Worm (Caenorhabditis elegans) whole organism, L4 larva: ENCODE results near the gene C14A4.12.

Experiments
- dpl-1 ChIP-seq: fragments of 150-350 bp; optimal IDR thresholded peaks from 2 replicates; lab custom pipeline; 2014; ENCODE audit warnings: missing biosample characterization, missing genetic modification reagents, missing genetic modification characterization
- unc-39 ChIP-seq: sonication (generic microtip); optimal IDR thresholded peaks from 2 replicates; lab custom pipeline; 2017; ENCODE audit warnings: missing biosample characterization, missing genetic modification characterization

DNA sequence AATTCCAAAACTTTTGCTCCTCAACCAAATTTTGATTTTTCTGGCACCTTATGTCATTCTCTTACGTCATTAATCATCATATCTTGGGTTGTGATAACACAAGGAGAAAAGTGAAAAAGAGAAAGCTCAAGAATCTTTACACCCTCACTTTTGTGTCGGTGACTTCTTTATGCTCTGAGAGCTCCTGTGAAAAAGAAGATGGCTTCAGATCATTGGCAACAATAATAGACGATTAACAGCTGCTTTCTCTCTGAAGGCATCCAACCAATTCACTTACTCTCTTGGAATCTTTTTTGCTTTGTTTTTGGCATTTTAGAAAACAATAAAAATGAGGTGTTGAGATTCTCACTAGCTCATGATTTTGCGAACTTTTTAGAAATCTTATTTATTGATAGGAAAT, 43.3 kb upstream of the C14A4.12 start:
- TF ChIP-seq unc-39 (tag; lab: Kevin White, UChicago) (no peak), dpl-1 (GFP tag; lab: Kevin White, UChicago) (no peak)
